Worm (Caenorhabditis elegans): Measurements from ENCODE around the gene Y102A5C.4.

- TF ChIP-seq daf-12 (tag; optimal IDR thresholded peaks at IDR 0.05) (no peak), nhr-67 (tag; optimal IDR thresholded peaks at IDR 0.05) (no peak), ztf-4 (tag; optimal IDR thresholded peaks at IDR 0.05) (no peak), pha-4 (tag; optimal IDR thresholded peaks at IDR 0.05) (no peak), nhr-12 (tag; optimal IDR thresholded peaks at IDR 0.05) (no peak), ceh-9 (tag; optimal IDR thresholded peaks at IDR 0.05) (no peak), unc-39 (tag; optimal IDR thresholded peaks at IDR 0.05) (no peak)
Observed at ce11 chrV:16902726-16903125, 19.3 kb upstream of the Y102A5C.4 start, which contains the start of gene srd-68.
